Fruit fly (Drosophila melanogaster) whole organism, pupa: ENCODE measurements around the gene CG33796.
A peak's percentile ranks its signal among the peaks of the same experiment; 100 is the strongest.

Source experiments
- CG10348 ChIP-seq: fragments of 200-800 bp; sonication (Bioruptor generic); IDR thresholded peaks from 2 replicates; pipeline ENCODE4 v1.3.6; 2022; ENCODE audit warnings: missing biosample characterization, missing genetic modification characterization
- CG12605 ChIP-seq: fragments of 200-800 bp; sonication (Bioruptor generic); IDR thresholded peaks from 2 replicates; pipeline ENCODE4 v1.3.6; 2022; ENCODE audit warnings: missing biosample characterization, missing genetic modification characterization
- CG13204 ChIP-seq: fragments of 200-800 bp; sonication (Bioruptor generic); optimal IDR thresholded peaks from 2 replicates; lab custom pipeline; 2018; ENCODE audit warnings: missing biosample characterization, mild to moderate bottlenecking, missing genetic modification characterization, moderate library complexity
- CG14655 ChIP-seq: fragments of 200-800 bp; sonication (Bioruptor generic); optimal IDR thresholded peaks from 3 replicates; lab custom pipeline; 2017; ENCODE audit warnings: mild to moderate bottlenecking, missing biosample characterization, missing genetic modification reagents, missing genetic modification characterization
- CG15710 ChIP-seq: fragments of 200-800 bp; sonication (Bioruptor generic); optimal IDR thresholded peaks from 2 replicates; lab custom pipeline; 2018; ENCODE audit warnings: missing biosample characterization, mild to moderate bottlenecking, missing genetic modification characterization, moderate library complexity
- CG17806 ChIP-seq: fragments of 200-800 bp; sonication (Bioruptor generic); optimal IDR thresholded peaks from 2 replicates; lab custom pipeline; 2018; ENCODE audit warnings: missing biosample characterization, mild to moderate bottlenecking, missing genetic modification characterization, moderate library complexity
- CG32121 ChIP-seq: fragments of 200-800 bp; sonication (Bioruptor generic); IDR thresholded peaks from 2 replicates; pipeline ENCODE4 v1.3.6; 2022; ENCODE audit warnings: missing biosample characterization, missing genetic modification characterization
- CG34367 ChIP-seq: fragments of 200-800 bp; sonication (Bioruptor generic); optimal IDR thresholded peaks from 2 replicates; lab custom pipeline; 2018; ENCODE audit warnings: missing biosample characterization, mild to moderate bottlenecking, missing genetic modification characterization
- CG4496 ChIP-seq: fragments of 200-800 bp; sonication (Bioruptor generic); IDR thresholded peaks from 3 replicates; pipeline ENCODE4 v1.3.6; 2022; ENCODE audit warnings: missing biosample characterization, missing genetic modification characterization
- CG8159 ChIP-seq: fragments of 200-800 bp; sonication (Bioruptor generic); optimal IDR thresholded peaks from 3 replicates; lab custom pipeline; 2018; ENCODE audit warnings: missing biosample characterization, mild to moderate bottlenecking, missing genetic modification characterization, moderate library complexity
- CG8301 ChIP-seq: fragments of 200-800 bp; sonication (Bioruptor generic); optimal IDR thresholded peaks from 2 replicates; lab custom pipeline; 2018; ENCODE audit warnings: missing biosample characterization, mild to moderate bottlenecking, missing genetic modification characterization
- CG9948 ChIP-seq: fragments of 200-800 bp; sonication (Bioruptor generic); optimal IDR thresholded peaks from 2 replicates; lab custom pipeline; 2018; ENCODE audit warnings: missing biosample characterization, mild to moderate bottlenecking, missing genetic modification characterization, moderate library complexity
- D1 ChIP-seq: fragments of 200-800 bp; sonication (Bioruptor generic); optimal IDR thresholded peaks from 2 replicates; lab custom pipeline; 2018; ENCODE audit warnings: missing biosample characterization, mild to moderate bottlenecking, missing genetic modification characterization, moderate library complexity
- EcR ChIP-seq: fragments of 200-800 bp; sonication (Bioruptor generic); optimal IDR thresholded peaks from 3 replicates; lab custom pipeline; 2019; ENCODE audit warnings: missing biosample characterization, missing genetic modification characterization, mild to moderate bottlenecking, moderate library complexity, missing genetic modification reagents
- Ets98B ChIP-seq: fragments of 200-800 bp; sonication (Bioruptor generic); IDR thresholded peaks from 2 replicates; pipeline ENCODE4 v1.3.6; 2022; ENCODE audit warnings: missing biosample characterization, missing genetic modification characterization
- Pif1A ChIP-seq: fragments of 200-800 bp; sonication (Bioruptor generic); optimal IDR thresholded peaks from 3 replicates; lab custom pipeline; 2016; ENCODE audit warnings: missing biosample characterization, missing genetic modification characterization
- Pif1B ChIP-seq: fragments of 200-800 bp; sonication (Bioruptor generic); optimal IDR thresholded peaks from 3 replicates; lab custom pipeline; 2016; ENCODE audit warnings: missing biosample characterization, missing genetic modification characterization
- Snoo ChIP-seq: fragments of 200-800 bp; sonication (Bioruptor generic); optimal IDR thresholded peaks from 3 replicates; lab custom pipeline; 2017; ENCODE audit warnings: missing biosample characterization, mild to moderate bottlenecking, missing genetic modification characterization, inconsistent platforms
- fd96Ca ChIP-seq: fragments of 200-800 bp; sonication (Bioruptor generic); IDR thresholded peaks from 3 replicates; pipeline ENCODE4 v1.3.6; 2022; ENCODE audit warnings: missing biosample characterization, missing genetic modification characterization
- gl ChIP-seq: fragments of 200-800 bp; sonication (Bioruptor generic); optimal IDR thresholded peaks from 2 replicates; lab custom pipeline; 2018; ENCODE audit warnings: missing biosample characterization, mild to moderate bottlenecking, missing genetic modification characterization
- rn ChIP-seq: fragments of 200-800 bp; sonication (Bioruptor generic); IDR thresholded peaks from 2 replicates; pipeline ENCODE4 v1.3.6; 2022; ENCODE audit warnings: missing biosample characterization, missing genetic modification characterization

CG33796 gene

DNA sequence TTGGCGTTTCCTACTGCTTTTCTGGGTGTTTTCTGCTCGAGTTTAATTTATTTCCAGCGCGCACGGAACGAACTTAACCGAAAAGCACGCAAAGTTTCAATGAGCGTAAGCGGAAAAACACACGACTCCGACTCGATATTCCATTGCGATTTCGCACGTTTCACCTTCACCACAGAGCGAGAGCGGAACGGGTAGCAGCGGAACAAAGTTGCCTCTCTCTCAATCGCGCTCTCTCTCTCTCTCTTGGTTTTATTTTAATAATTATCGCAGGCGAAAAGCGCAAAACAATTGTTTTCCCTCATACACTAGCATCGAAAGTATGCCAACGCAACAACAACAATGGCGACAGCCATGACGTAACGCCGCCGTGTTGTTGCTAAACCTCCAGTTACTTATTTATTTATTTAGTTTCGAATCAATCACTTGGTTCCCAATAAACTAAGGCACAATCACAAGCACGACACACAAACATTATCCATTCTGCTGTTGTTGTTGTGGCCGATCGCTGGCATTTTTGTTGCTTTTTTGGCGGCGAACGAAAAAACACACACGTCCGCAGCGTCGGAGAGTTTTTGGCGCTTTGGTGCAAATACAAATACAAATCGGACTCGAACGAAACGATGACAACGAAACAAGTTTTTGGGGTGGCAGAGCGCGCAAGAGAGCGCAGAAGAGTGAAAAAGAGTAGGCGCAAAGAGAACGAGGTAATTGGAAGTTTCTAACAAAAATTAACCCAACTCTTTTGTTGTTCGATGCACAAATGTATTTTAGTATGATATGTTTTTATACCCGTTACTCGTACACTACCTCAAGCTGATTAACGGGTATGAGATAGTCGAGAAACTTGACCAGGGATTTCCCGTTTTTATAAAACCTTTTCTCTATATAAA is 5.5 kb downstream of the CG33796 start, which contains the start of gene CG5151:
Gene CG5151, minus strand, starts transcription at position 552 of the 890 bp plus-strand sequence.
- TF ChIP-seq CG13204 (GFP tag; lab: Kevin White, UChicago) (peak; percentile 66), CG8301 (tag; lab: Kevin White, UChicago) (peak; percentile 32), CG34367 (peak; percentile 27), CG15710 (tag; lab: Kevin White, UChicago) (peak; percentile 23), CG4496 (GFP tag; lab: Robert Waterston, UW) (peak; percentile 57; the same call in 2 of the 3 replicates), EcR (GFP tag; lab: Kevin White, UChicago) (peak; percentile 65), CG14655 (GFP tag; lab: Kevin White, UChicago) (peak; percentile 62), CG32121 (GFP tag; lab: Robert Waterston, UW) (no peak), CG17806 (peak; percentile 0), CG9948 (no peak), fd96Ca (GFP tag; lab: Robert Waterston, UW) (0 out of 3 replicates have a peak, but pooled peaks have one; percentile 10), D1 (tag; lab: Kevin White, UChicago) (no peak), CG10348 (GFP tag; lab: Robert Waterston, UW) (no peak), CG8159 (tag; lab: Kevin White, UChicago) (peak; percentile 40), Ets98B (GFP tag; lab: Robert Waterston, UW) (peak; percentile 63), gl (tag; lab: Kevin White, UChicago) (peak; percentile 44), Snoo (tag; lab: Kevin White, UChicago) (peak; percentile 36), Pif1A (GFP tag; lab: Kevin White, UChicago) (peak; percentile 58), rn (GFP tag; lab: Robert Waterston, UW) (no peak), Pif1B (GFP tag; lab: Kevin White, UChicago) (peak; percentile 56), CG12605 (GFP tag; lab: Robert Waterston, UW) (peak; percentile 70)

DNA sequence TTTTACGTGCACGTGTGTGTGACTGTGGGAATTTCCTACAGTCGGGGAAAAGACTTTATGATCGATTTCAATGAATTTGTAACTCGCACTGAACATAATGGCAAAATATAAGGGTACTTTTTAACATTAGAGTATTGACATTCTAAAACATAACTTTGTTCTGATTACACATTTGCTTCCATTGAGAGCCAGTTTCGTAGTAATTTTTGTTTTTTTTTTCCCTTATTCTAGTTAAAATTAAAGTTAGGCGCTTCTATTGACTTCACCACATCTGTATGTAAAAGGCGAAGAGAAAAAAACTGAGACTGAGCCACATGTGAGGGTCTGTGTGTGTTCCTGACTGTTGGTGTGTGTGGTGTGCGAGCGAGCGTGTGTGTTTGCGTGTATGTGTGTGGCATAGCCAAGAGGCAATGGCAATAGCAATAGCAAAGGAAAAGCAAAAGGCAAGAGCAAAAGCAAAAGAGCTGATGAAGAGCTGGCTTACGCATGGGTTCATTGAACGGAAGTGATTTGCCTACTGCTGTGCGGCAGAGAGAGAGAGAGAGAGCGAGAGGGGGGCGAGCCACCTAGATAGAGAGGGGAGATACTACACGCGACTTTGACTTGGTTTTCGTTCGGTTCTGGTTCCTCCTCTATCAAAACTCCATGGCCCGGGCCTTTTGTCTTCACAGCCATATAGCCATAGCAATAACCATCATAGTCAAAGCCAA is 7.9 kb downstream of the CG33796 start:
- peak; percentile 65 for TF ChIP-seq CG4496 (GFP tag; lab: Robert Waterston, UW)
- TF ChIP-seq rn (GFP tag; lab: Robert Waterston, UW), result no peak
- TF ChIP-seq CG9948, result peak; percentile 66
- TF ChIP-seq D1 (tag; lab: Kevin White, UChicago), result no peak
- no peak for TF ChIP-seq CG13204 (GFP tag; lab: Kevin White, UChicago)
- TF ChIP-seq CG8159 (tag; lab: Kevin White, UChicago), result peak; percentile 72
- peak; percentile 18 for TF ChIP-seq Snoo (tag; lab: Kevin White, UChicago)
- TF ChIP-seq CG32121 (GFP tag; lab: Robert Waterston, UW), result peak; percentile 39; the same call in 1 of the 2 replicates
- peak; percentile 90 for TF ChIP-seq CG14655 (GFP tag; lab: Kevin White, UChicago)
- peak; percentile 82 for TF ChIP-seq Pif1A (GFP tag; lab: Kevin White, UChicago)
- peak; percentile 88 for TF ChIP-seq CG8301 (tag; lab: Kevin White, UChicago)
- TF ChIP-seq CG12605 (GFP tag; lab: Robert Waterston, UW), result peak; percentile 48; the same call in 1 of the 2 replicates
- peak; percentile 63 for TF ChIP-seq CG34367
- 0 out of 2 replicates have a peak, but pooled peaks have one; percentile 10 for TF ChIP-seq CG10348 (GFP tag; lab: Robert Waterston, UW)
- TF ChIP-seq Pif1B (GFP tag; lab: Kevin White, UChicago), result peak; percentile 61
- no peak for TF ChIP-seq gl (tag; lab: Kevin White, UChicago)
- peak; percentile 95 for TF ChIP-seq EcR (GFP tag; lab: Kevin White, UChicago)
- peak; percentile 64 for TF ChIP-seq CG17806
- TF ChIP-seq CG15710 (tag; lab: Kevin White, UChicago), result peak; percentile 75
- peak; percentile 52 for TF ChIP-seq fd96Ca (GFP tag; lab: Robert Waterston, UW)
- peak; percentile 74 for TF ChIP-seq Ets98B (GFP tag; lab: Robert Waterston, UW)
- TF ChIP-seq, all 21 proteins: peak for 17

DNA sequence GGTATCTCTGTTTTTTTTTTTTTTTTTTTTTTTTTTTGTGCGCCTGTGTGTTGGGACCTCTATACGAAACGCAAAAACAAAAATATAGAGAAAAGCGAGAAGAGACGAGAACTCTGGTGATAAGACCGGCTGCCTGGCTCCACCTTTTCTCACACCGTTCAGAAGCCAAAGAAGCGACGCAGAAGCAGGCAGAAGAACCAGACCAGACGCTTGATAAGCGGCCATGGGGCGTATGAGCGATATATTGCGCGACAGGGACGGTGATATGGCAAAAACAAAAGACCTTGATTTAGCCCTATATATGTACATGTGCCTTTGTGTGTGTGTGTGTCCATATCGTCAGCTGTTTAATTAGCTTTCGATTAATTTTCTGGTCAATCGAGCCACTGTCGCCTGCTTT is 8.8 kb downstream of the CG33796 start:
- TF ChIP-seq CG9948, result no peak
- peak; percentile 40 for TF ChIP-seq EcR (GFP tag; lab: Kevin White, UChicago)

DNA sequence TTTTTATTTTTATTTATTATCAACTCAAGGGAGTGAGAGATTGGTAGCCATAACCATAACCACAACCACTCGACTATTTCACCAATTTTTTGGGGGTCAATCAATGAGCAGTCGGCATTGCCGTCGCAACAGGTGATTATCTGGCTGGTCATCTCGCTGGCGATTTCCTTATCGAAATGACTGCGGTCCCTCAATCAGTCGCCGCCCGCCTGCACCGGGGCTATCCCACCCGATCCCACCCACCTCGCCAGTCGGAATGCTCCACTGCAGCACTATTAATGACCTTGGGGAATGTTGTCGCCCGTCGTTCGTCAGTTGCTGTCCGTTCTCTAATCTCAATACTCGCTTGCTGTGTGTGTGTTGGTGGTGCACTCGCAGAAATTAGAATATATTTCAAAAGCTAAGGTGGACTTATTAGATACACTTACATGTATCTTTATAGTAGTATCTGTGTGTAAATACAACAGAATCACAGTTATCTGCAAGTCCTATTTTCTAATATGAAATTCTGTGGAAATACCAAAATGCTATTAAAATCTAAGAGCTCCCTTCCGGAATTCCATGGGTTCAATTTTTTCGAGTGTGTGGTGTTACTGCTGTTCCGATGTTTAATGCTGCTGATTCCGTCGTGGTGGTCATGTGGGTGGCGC is 9.4 kb downstream of the CG33796 start:
- TF ChIP-seq CG8159 (tag; lab: Kevin White, UChicago) (peak; percentile 7), CG32121 (GFP tag; lab: Robert Waterston, UW) (0 out of 2 replicates have a peak, but pooled peaks have one; percentile 38), CG8301 (tag; lab: Kevin White, UChicago) (peak; percentile 60), gl (tag; lab: Kevin White, UChicago) (no peak), CG17806 (peak; percentile 36), fd96Ca (GFP tag; lab: Robert Waterston, UW) (0 out of 3 replicates have a peak, but pooled peaks have one; percentile 20), CG15710 (tag; lab: Kevin White, UChicago) (peak; percentile 40), CG4496 (GFP tag; lab: Robert Waterston, UW) (no peak; the same call in 2 of the 3 replicates), Snoo (tag; lab: Kevin White, UChicago) (no peak), CG9948 (peak; percentile 31), Ets98B (GFP tag; lab: Robert Waterston, UW) (no peak), EcR (GFP tag; lab: Kevin White, UChicago) (no peak), Pif1A (GFP tag; lab: Kevin White, UChicago) (peak; percentile 4), CG14655 (GFP tag; lab: Kevin White, UChicago) (peak; percentile 63)
